Worm (Caenorhabditis elegans) whole organism, early embryonic: ENCODE measurements around the gene F26A1.1.

Experiments
- B0310.2 ChIP-seq: sonication (generic microtip); optimal IDR thresholded peaks from 2 replicates; lab custom pipeline; 2016; ENCODE audit warnings: mild to moderate bottlenecking, missing genetic modification characterization, missing compliant biosample characterization
- ama-1 ChIP-seq: fragments of 150-350 bp; optimal IDR thresholded peaks from 2 replicates; lab custom pipeline; 2014
- hmbx-1 ChIP-seq: sonication (generic microtip); optimal IDR thresholded peaks from 2 replicates; lab custom pipeline; 2016; ENCODE audit warnings: mild to moderate bottlenecking, missing genetic modification characterization, missing compliant biosample characterization
- hnd-1 ChIP-seq: sonication (generic microtip); optimal IDR thresholded peaks from 2 replicates; lab custom pipeline; 2016; ENCODE audit warnings: missing genetic modification characterization, missing compliant biosample characterization
- pes-1 ChIP-seq: fragments of 200-800 bp; sonication (Bioruptor generic); IDR thresholded peaks from 2 replicates; pipeline ENCODE4 v1.3.6; 2022; ENCODE audit warnings: missing genetic modification reagents, missing genetic modification characterization, missing compliant biosample characterization
- sea-1 ChIP-seq: fragments of 200-800 bp; sonication (Bioruptor generic); conservative IDR thresholded peaks from 2 replicates; pipeline ENCODE4 v1.3.6; 2022; ENCODE audit warnings: missing genetic modification characterization, missing compliant biosample characterization
- tbx-11 ChIP-seq: fragments of 200-800 bp; sonication (Bioruptor generic); IDR thresholded peaks from 2 replicates; pipeline ENCODE4 v1.3.6; 2022; ENCODE audit warnings: missing genetic modification characterization, missing compliant biosample characterization
- tbx-37 ChIP-seq: fragments of 200-800 bp; sonication (Bioruptor generic); conservative IDR thresholded peaks from 2 replicates; pipeline ENCODE4 v1.3.6; 2022; ENCODE audit warnings: missing genetic modification reagents, missing genetic modification characterization, missing compliant biosample characterization

- no peak for TF ChIP-seq ama-1 (lab: Kevin White, UChicago)
- no peak for TF ChIP-seq sea-1
- no peak for TF ChIP-seq hnd-1 (tag; lab: Kevin White, UChicago)
- TF ChIP-seq pes-1: no peak
- no peak for TF ChIP-seq B0310.2 (tag; lab: Kevin White, UChicago)
- TF ChIP-seq hmbx-1 (tag; lab: Kevin White, UChicago): no peak
- TF ChIP-seq tbx-11: no peak
- no peak for TF ChIP-seq tbx-37 (GFP tag; lab: Robert Waterston, UW)
Measured at ce11 chrIII:4808089-4808488, 42.2 kb upstream of the F26A1.1 start.
